Worm (Caenorhabditis elegans) whole organism, late embryonic: ENCODE results near the gene nsy-7.
A peak's percentile ranks its signal among the peaks of the same experiment; 100 is the strongest.

ENCODE experiments used
- C08G9.2 ChIP-seq: sonication (generic microtip); optimal IDR thresholded peaks from 2 replicates; lab custom pipeline; 2016; ENCODE audit warnings: mild to moderate bottlenecking, missing genetic modification characterization, moderate library complexity, missing compliant biosample characterization
- ahr-1 ChIP-seq: sonication (generic microtip); optimal IDR thresholded peaks from 2 replicates; lab custom pipeline; 2016; ENCODE audit warnings: missing genetic modification characterization, missing compliant biosample characterization
- ceh-34 ChIP-seq: sonication (generic microtip); optimal IDR thresholded peaks from 2 replicates; lab custom pipeline; 2016; ENCODE audit warnings: mild to moderate bottlenecking, missing genetic modification characterization, missing compliant biosample characterization
- fkh-10 ChIP-seq: fragments of 150-350 bp; optimal IDR thresholded peaks from 2 replicates; lab custom pipeline; 2014; ENCODE audit warnings: missing biosample characterization, missing genetic modification reagents, missing genetic modification characterization
- pha-2 ChIP-seq: sonication (generic microtip); optimal IDR thresholded peaks from 2 replicates; lab custom pipeline; 2017; ENCODE audit warnings: mild to moderate bottlenecking, missing genetic modification characterization, missing compliant biosample characterization
- tbx-7 ChIP-seq: sonication (generic microtip); optimal IDR thresholded peaks from 2 replicates; lab custom pipeline; 2016; ENCODE audit warnings: missing genotype, missing genetic modification characterization, missing compliant biosample characterization
- unc-3 ChIP-seq, 2 experiments: fragments of 200-800 bp in 1 of 2; sonication (Bioruptor generic) in 1 of 2; sonication (generic microtip) in 1 of 2; conservative IDR thresholded peaks in 1 of 2; optimal IDR thresholded peaks in 1 of 2; 2 replicates each; pipeline versions ENCODE4 v1.3.6 to Lab custom; 2016 to 2022; ENCODE audit warnings: missing compliant biosample characterization in 2 of 2, missing genetic modification characterization in 2 of 2, missing genetic modification reagents in 1 of 2

- no peak for TF ChIP-seq tbx-7 (tag; lab: Kevin White, UChicago)
- TF ChIP-seq fkh-10 = no peak
- TF ChIP-seq ceh-34 (tag; lab: Kevin White, UChicago) = peak; percentile 34
- TF ChIP-seq ahr-1 (tag; lab: Kevin White, UChicago) = no peak
- TF ChIP-seq pha-2 (tag; lab: Kevin White, UChicago) = no peak
- TF ChIP-seq unc-3 (GFP tag; conservative IDR thresholded peaks at IDR 0.05; lab: Robert Waterston, UW) = no peak
- no peak for TF ChIP-seq unc-3 (tag; optimal IDR thresholded peaks at IDR 0.05; lab: Kevin White, UChicago)
- TF ChIP-seq C08G9.2 (tag; lab: Kevin White, UChicago) = no peak
These were observed 49.6 kb upstream of the nsy-7 start, which contains the start of the genes isp-1 and islo-1 for ce11 chrIV:8136005-8136512.
